Worm (Caenorhabditis elegans): ENCODE data around the gene arl-6.

The arl-6 gene

DNA sequence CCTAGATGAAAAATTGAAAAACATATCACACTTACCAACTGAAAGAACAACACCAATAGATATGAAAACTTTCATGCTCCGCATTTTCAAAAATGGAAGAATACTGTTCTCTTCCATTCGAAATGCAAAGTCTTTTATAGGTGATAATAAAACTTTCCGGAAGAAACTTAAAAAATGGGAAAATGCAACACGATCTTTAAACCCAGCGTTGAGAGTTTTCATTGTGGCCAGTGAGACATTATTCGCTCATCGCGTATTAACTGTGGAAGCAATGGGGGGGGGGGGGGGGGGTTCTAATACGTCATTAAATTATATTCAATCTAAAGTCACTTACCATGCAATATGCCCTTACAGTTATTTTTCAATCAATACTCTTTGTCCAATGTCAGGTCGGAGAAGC is 29.7 kb upstream of the arl-6 start, which contains the start of the genes clec-157 and fkh-5:
Gene clec-157, minus strand, starts transcription at position 101 of the 400 bp plus-strand sequence.
Gene fkh-5, plus strand, starts transcription at position 336 of the 400 bp plus-strand sequence.
- TF ChIP-seq ztf-23 (GFP tag; IDR thresholded peaks at IDR 0.05) (no peak), ref-1 (GFP tag; conservative IDR thresholded peaks at IDR 0.05) (no peak), ztf-29 (GFP tag; IDR thresholded peaks at IDR 0.05) (no peak), tab-1 (GFP tag; IDR thresholded peaks at IDR 0.05) (no peak), med-1 (GFP tag; optimal IDR thresholded peaks at IDR 0.05; ENCODE audit: insufficient read depth) (no peak), T22C8.4 (GFP tag; IDR thresholded peaks at IDR 0.05) (no peak), klf-2 (GFP tag; conservative IDR thresholded peaks at IDR 0.05) (no peak), flt-1 (GFP tag; IDR thresholded peaks at IDR 0.05) (no peak), cog-1 (tag; optimal IDR thresholded peaks at IDR 0.05) (no peak)

- no peak for TF ChIP-seq klf-2 (GFP tag; conservative IDR thresholded peaks at IDR 0.05)
Measured at ce11 chrIII:4842173-4842572, 27.5 kb upstream of the arl-6 start, which contains the start of gene clec-156. Gene clec-156 (minus strand): TSS chrIII:4842273.

ce11 chrIII:4837429-4837828 is 22.8 kb upstream of the arl-6 start, which contains the start of the genes acbp-7 and F26A1.19:
Gene acbp-7 (plus strand): TSS chrIII:4837729.
Gene F26A1.19 (plus strand): TSS chrIII:4837731.
- TF ChIP-seq ztf-29 (GFP tag; IDR thresholded peaks at IDR 0.05) (no peak), flt-1 (GFP tag; IDR thresholded peaks at IDR 0.05) (no peak), cog-1 (tag; optimal IDR thresholded peaks at IDR 0.05) (no peak), med-1 (GFP tag; optimal IDR thresholded peaks at IDR 0.05; ENCODE audit: insufficient read depth) (no peak), klf-2 (GFP tag; conservative IDR thresholded peaks at IDR 0.05) (no peak), ztf-23 (GFP tag; IDR thresholded peaks at IDR 0.05) (no peak), T22C8.4 (GFP tag; IDR thresholded peaks at IDR 0.05) (no peak), tab-1 (GFP tag; IDR thresholded peaks at IDR 0.05) (no peak), ref-1 (GFP tag; conservative IDR thresholded peaks at IDR 0.05) (no peak)

- TF ChIP-seq tab-1 (GFP tag; IDR thresholded peaks at IDR 0.05) (no peak), ztf-23 (GFP tag; IDR thresholded peaks at IDR 0.05) (no peak), cog-1 (tag; optimal IDR thresholded peaks at IDR 0.05) (no peak), flt-1 (GFP tag; IDR thresholded peaks at IDR 0.05) (no peak), T22C8.4 (GFP tag; IDR thresholded peaks at IDR 0.05) (no peak), ztf-29 (GFP tag; IDR thresholded peaks at IDR 0.05) (no peak), med-1 (GFP tag; optimal IDR thresholded peaks at IDR 0.05; ENCODE audit: insufficient read depth) (no peak), ref-1 (GFP tag; conservative IDR thresholded peaks at IDR 0.05) (no peak), klf-2 (GFP tag; conservative IDR thresholded peaks at IDR 0.05) (no peak)
Measured at ce11 chrIII:4830207-4830606, 15.6 kb upstream of the arl-6 start, which contains the start of gene nspd-9. Gene nspd-9 (minus strand): TSS chrIII:4830307.

- TF ChIP-seq cog-1 (tag; optimal IDR thresholded peaks at IDR 0.05): no peak
- no peak for TF ChIP-seq med-1 (GFP tag; optimal IDR thresholded peaks at IDR 0.05; ENCODE audit: insufficient read depth)
Measured at ce11 chrIII:4829440-4829839, 14.8 kb upstream of the arl-6 start, which contains the start of gene F26A1.9. Gene F26A1.9 (minus strand): TSS chrIII:4829540.

DNA sequence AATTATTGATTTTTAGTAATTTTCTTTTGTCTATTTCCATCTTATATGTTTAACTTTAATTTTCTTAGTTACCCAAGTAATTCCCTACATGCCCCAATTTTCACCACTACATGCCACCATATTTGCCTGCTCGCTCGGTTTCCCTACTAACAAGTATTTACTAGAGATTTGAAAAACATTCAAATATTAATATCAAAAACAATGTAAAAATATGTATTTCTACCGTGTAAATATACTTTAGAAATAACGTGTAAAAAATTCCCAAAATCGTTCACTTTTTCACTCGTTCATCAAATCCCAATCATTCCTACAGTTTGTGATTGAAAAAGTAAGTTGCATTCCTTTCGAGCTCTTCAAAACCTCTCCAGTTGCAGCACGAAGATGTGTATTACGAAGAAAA is 12.0 kb upstream of the arl-6 start, which contains the start of gene F26A1.3:
Gene F26A1.3, plus strand, starts transcription at position 301 of the 400 bp plus-strand sequence.
- no peak for TF ChIP-seq tab-1 (GFP tag; IDR thresholded peaks at IDR 0.05)
- TF ChIP-seq ref-1 (GFP tag; conservative IDR thresholded peaks at IDR 0.05): no peak
- no peak for TF ChIP-seq ztf-29 (GFP tag; IDR thresholded peaks at IDR 0.05)
- TF ChIP-seq T22C8.4 (GFP tag; IDR thresholded peaks at IDR 0.05): no peak

DNA sequence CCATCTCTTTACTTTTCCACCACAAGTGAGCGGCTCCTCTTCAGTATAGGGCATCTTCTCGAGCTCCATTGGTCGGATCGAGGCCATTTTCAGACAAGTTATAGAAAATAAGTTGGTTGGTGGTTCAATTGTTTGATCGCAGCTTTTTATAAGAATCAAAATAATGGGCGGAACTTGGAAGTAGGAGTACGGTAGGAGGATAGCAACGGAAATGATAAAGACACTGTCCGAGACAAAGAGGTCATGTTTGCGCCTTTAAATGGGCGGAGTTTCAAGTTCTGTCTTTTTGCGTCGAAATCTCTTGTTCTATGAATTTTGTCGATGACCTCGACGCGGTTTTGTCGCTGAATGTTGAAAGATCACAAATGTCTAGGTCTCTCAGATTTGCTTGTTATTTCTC is 7.5 kb upstream of the arl-6 start, which contains the start of gene F26A1.8:
Gene F26A1.8, minus strand, starts transcription at position 101 of the 400 bp plus-strand sequence.
- no peak for TF ChIP-seq flt-1 (GFP tag; IDR thresholded peaks at IDR 0.05)
- no peak for TF ChIP-seq cog-1 (tag; optimal IDR thresholded peaks at IDR 0.05)
- TF ChIP-seq klf-2 (GFP tag; conservative IDR thresholded peaks at IDR 0.05): no peak
- no peak for TF ChIP-seq tab-1 (GFP tag; IDR thresholded peaks at IDR 0.05)
- TF ChIP-seq ztf-23 (GFP tag; IDR thresholded peaks at IDR 0.05): no peak

ce11 chrIII:4819843-4820242 is 5.2 kb upstream of the arl-6 start, which contains the start of gene F26A1.7:
Gene F26A1.7 (minus strand): TSS chrIII:4819943.
- no peak for TF ChIP-seq klf-2 (GFP tag; conservative IDR thresholded peaks at IDR 0.05)
- no peak for TF ChIP-seq ref-1 (GFP tag; conservative IDR thresholded peaks at IDR 0.05)
- TF ChIP-seq ztf-29 (GFP tag; IDR thresholded peaks at IDR 0.05): no peak
- TF ChIP-seq tab-1 (GFP tag; IDR thresholded peaks at IDR 0.05): no peak
- TF ChIP-seq flt-1 (GFP tag; IDR thresholded peaks at IDR 0.05): no peak

ce11 chrIII:4817240-4817639 is 2.6 kb upstream of the arl-6 start, which contains the start of gene F26A1.4:
Gene F26A1.4 (plus strand): TSS chrIII:4817540.
- TF ChIP-seq ref-1 (GFP tag; conservative IDR thresholded peaks at IDR 0.05) (no peak), ztf-29 (GFP tag; IDR thresholded peaks at IDR 0.05) (no peak), ztf-23 (GFP tag; IDR thresholded peaks at IDR 0.05) (no peak), tab-1 (GFP tag; IDR thresholded peaks at IDR 0.05) (no peak), klf-2 (GFP tag; conservative IDR thresholded peaks at IDR 0.05) (no peak), med-1 (GFP tag; optimal IDR thresholded peaks at IDR 0.05; ENCODE audit: insufficient read depth) (no peak), T22C8.4 (GFP tag; IDR thresholded peaks at IDR 0.05) (no peak), flt-1 (GFP tag; IDR thresholded peaks at IDR 0.05) (no peak), cog-1 (tag; optimal IDR thresholded peaks at IDR 0.05) (no peak)

- TF ChIP-seq flt-1 (GFP tag; IDR thresholded peaks at IDR 0.05) (no peak), klf-2 (GFP tag; conservative IDR thresholded peaks at IDR 0.05) (no peak), tab-1 (GFP tag; IDR thresholded peaks at IDR 0.05) (no peak), ztf-23 (GFP tag; IDR thresholded peaks at IDR 0.05) (no peak), med-1 (GFP tag; optimal IDR thresholded peaks at IDR 0.05; ENCODE audit: insufficient read depth) (no peak), ref-1 (GFP tag; conservative IDR thresholded peaks at IDR 0.05) (no peak), T22C8.4 (GFP tag; IDR thresholded peaks at IDR 0.05) (no peak)
Measured at ce11 chrIII:4811195-4811594, 3.4 kb downstream of the arl-6 start, which contains the start of gene C38D4.7. Gene C38D4.7 (minus strand): TSS chrIII:4811295.
